Worm (Caenorhabditis elegans): ENCODE results near the gene clk-1.
A peak's percentile ranks its signal among the peaks of the same experiment; 100 is the strongest.

clk-1 gene

DNA sequence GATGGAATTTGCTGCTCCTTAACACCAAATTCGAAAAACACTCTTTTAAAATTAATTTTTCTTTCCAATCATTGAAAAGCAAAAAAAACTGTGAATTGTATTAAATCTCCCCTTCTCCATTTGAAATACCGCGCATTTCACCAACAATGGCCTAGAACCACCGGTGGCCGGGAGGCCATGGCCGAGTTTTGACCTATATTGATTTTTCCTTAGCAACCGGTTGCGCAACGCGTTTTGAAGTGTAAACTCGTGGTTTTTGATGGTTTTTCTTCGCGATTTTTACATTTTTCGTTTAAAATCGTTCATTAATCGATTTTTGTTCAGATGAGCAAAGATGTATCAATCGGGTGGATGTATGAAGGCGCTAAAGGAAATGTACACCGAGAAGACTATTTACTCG is 30.6 kb downstream of the clk-1 start, which contains the start of gene mog-3 (continued):
- peak; percentile 59; the same call in 1 of the 2 replicates for TF ChIP-seq lir-1 (GFP tag; conservative IDR thresholded peaks at IDR 0.05)
- peak; percentile 55 for TF ChIP-seq D2030.7 (GFP tag; IDR thresholded peaks at IDR 0.05)
- TF ChIP-seq madf-6 (GFP tag; IDR thresholded peaks at IDR 0.05), result peak; percentile 37; the same call in 1 of the 2 replicates
- TF ChIP-seq him-1 (tag; optimal IDR thresholded peaks at IDR 0.05), result no peak
- TF ChIP-seq F55B11.4 (tag; optimal IDR thresholded peaks at IDR 0.05; ENCODE audit: borderline replicate concordance, insufficient read depth), result no peak
- TF ChIP-seq tbp1 (GFP tag; optimal IDR thresholded peaks at IDR 0.05), result peak; percentile 38
- TF ChIP-seq egl-44 (GFP tag; IDR thresholded peaks at IDR 0.05), result no peak
- TF ChIP-seq ztf-6 (GFP tag; IDR thresholded peaks at IDR 0.05), result no peak
- no peak for TF ChIP-seq ceh-91 (GFP tag; IDR thresholded peaks at IDR 0.05)
- peak; percentile 38 for TF ChIP-seq lsl-1 (GFP tag; optimal IDR thresholded peaks at IDR 0.05)
- TF ChIP-seq ZK185.1 (tag; optimal IDR thresholded peaks at IDR 0.05; ENCODE audit: poor library complexity, severe bottlenecking), result peak; percentile 75
- no peak; the same call in 1 of the 2 replicates for TF ChIP-seq aptf-2 (GFP tag; conservative IDR thresholded peaks at IDR 0.05)
- peak in 1 of 3 experiments; percentile 65 for TF ChIP-seq lin-35 (GFP tag; optimal IDR thresholded peaks at IDR 0.05)
- TF ChIP-seq Y53G8AR.9 (GFP tag; conservative IDR thresholded peaks at IDR 0.05), result no peak
- TF ChIP-seq F23B12.7 (tag; optimal IDR thresholded peaks at IDR 0.05; ENCODE audit: insufficient read depth), result peak; percentile 57
- TF ChIP-seq K12H6.12 (tag; optimal IDR thresholded peaks at IDR 0.05), result peak; percentile 41
- no peak for TF ChIP-seq ztf-22 (GFP tag; optimal IDR thresholded peaks at IDR 0.05)
- no peak for TF ChIP-seq madf-3 (GFP tag; IDR thresholded peaks at IDR 0.05)
- peak; percentile 63; the same call in 1 of the 2 replicates for TF ChIP-seq ztf-28 (GFP tag; IDR thresholded peaks at IDR 0.05)
- TF ChIP-seq unc-130 (GFP tag; optimal IDR thresholded peaks at IDR 0.05), result peak; percentile 75
- TF ChIP-seq snpc-3.4 (tag; optimal IDR thresholded peaks at IDR 0.05), result peak; percentile 45
- TF ChIP-seq efl-1 (GFP tag; optimal IDR thresholded peaks at IDR 0.05), result peak; percentile 63
- peak; percentile 23 for TF ChIP-seq attf-5 (GFP tag; optimal IDR thresholded peaks at IDR 0.05)
- TF ChIP-seq nfya-2 (GFP tag; IDR thresholded peaks at IDR 0.05), result no peak
- TF ChIP-seq B0336.3 (GFP tag; IDR thresholded peaks at IDR 0.05), result no peak
- no peak for TF ChIP-seq F37B4.10 (GFP tag; IDR thresholded peaks at IDR 0.05)
- no peak for TF ChIP-seq Y95B8A.8 (GFP tag; IDR thresholded peaks at IDR 0.05)
- TF ChIP-seq ztf-25 (GFP tag; IDR thresholded peaks at IDR 0.05), result 0 out of 2 replicates have a peak, but pooled peaks have one; percentile 39
- no peak for TF ChIP-seq hsf-1 (GFP tag; IDR thresholded peaks at IDR 0.05)
- TF ChIP-seq pbrm-1 (GFP tag; IDR thresholded peaks at IDR 0.05), result no peak
- TF ChIP-seq dpl-1 (GFP tag; optimal IDR thresholded peaks at IDR 0.05), result peak; percentile 55
- no peak for TF ChIP-seq cebp-1 (GFP tag; IDR thresholded peaks at IDR 0.05)
- peak; percentile 77 for TF ChIP-seq cebp-1 (tag; optimal IDR thresholded peaks at IDR 0.05)
- TF ChIP-seq F33H1.4 (GFP tag; IDR thresholded peaks at IDR 0.05), result peak; percentile 24; the same call in 1 of the 2 replicates
- no peak for TF ChIP-seq cebp-2 (GFP tag; IDR thresholded peaks at IDR 0.05)
- peak; percentile 83 for TF ChIP-seq lin-54 (GFP tag; optimal IDR thresholded peaks at IDR 0.05)
- peak; percentile 56 for TF ChIP-seq athp-1 (tag; optimal IDR thresholded peaks at IDR 0.05)

DNA sequence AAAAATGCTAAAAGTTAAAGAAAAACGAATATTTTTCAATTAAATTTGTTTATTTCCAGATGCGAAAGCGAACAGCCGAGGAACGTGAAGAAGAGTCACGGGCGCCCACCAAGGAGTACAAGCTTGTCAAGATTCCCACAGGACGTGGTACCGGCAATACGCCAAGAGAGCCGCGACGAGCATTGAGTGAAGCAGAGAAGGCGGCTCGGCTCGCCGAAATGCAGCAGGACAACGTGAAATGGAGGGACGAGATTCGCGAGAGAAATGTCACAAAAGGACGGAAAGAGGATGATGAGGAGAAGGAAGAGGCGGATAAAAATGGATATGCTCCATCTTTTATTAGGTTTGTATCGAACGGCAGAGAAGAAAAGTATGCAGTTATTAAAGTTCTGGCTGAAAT is 32.7 kb downstream of the clk-1 start:
- TF ChIP-seq lsl-1 (GFP tag; optimal IDR thresholded peaks at IDR 0.05) (no peak), zim-3 (tag; optimal IDR thresholded peaks at IDR 0.05) (peak; percentile 4), K11D2.4 (GFP tag; IDR thresholded peaks at IDR 0.05) (0 out of 2 replicates have a peak, but pooled peaks have one; percentile 34), zfh-2 (GFP tag; conservative IDR thresholded peaks at IDR 0.05) (peak; percentile 63), aptf-2 (GFP tag; conservative IDR thresholded peaks at IDR 0.05) (no peak), attf-3 (GFP tag; conservative IDR thresholded peaks at IDR 0.05) (no peak), nhr-80 (tag; optimal IDR thresholded peaks at IDR 0.05) (no peak)

Measured in whole organism, young adult.